Fruit fly (Drosophila melanogaster) whole organism, embryonic: Measurements from ENCODE around the gene CG5644.
A peak's percentile ranks its signal among the peaks of the same experiment; 100 is the strongest.

ENCODE experiments used
- Atf6 ChIP-seq: fragments of 200-800 bp; sonication (Bioruptor generic); IDR thresholded peaks from 2 replicates; pipeline ENCODE4 v1.3.6; 2022; ENCODE audit warnings: missing biosample characterization, missing genetic modification characterization
- Bdp1 ChIP-seq: fragments of 200-800 bp; sonication (Bioruptor generic); optimal IDR thresholded peaks from 3 replicates; lab custom pipeline; 2016; ENCODE audit warnings: missing biosample characterization, missing genetic modification characterization
- BtbVII ChIP-seq: fragments of 200-800 bp; sonication (Bioruptor generic); optimal IDR thresholded peaks from 3 replicates; lab custom pipeline; 2017; ENCODE audit warnings: missing biosample characterization, mild to moderate bottlenecking, missing genetic modification characterization
- CG12299 ChIP-seq: fragments of 200-800 bp; sonication (Bioruptor generic); optimal IDR thresholded peaks from 2 replicates; lab custom pipeline; 2018; ENCODE audit warnings: missing biosample characterization, mild to moderate bottlenecking, missing genetic modification characterization
- CG13775 ChIP-seq: fragments of 200-800 bp; sonication (Bioruptor generic); optimal IDR thresholded peaks from 3 replicates; lab custom pipeline; 2017; ENCODE audit warnings: missing biosample characterization, mild to moderate bottlenecking, missing genetic modification characterization
- CG15601 ChIP-seq: fragments of 200-800 bp; sonication (Bioruptor generic); optimal IDR thresholded peaks from 3 replicates; lab custom pipeline; 2019; ENCODE audit warnings: missing biosample characterization, mild to moderate bottlenecking, missing genetic modification characterization, moderate library complexity
- CG15696 ChIP-seq: fragments of 200-800 bp; sonication (Bioruptor generic); optimal IDR thresholded peaks from 2 replicates; lab custom pipeline; 2019; ENCODE audit warnings: missing biosample characterization, mild to moderate bottlenecking, missing genetic modification characterization, moderate library complexity
- CG30403 ChIP-seq: fragments of 200-800 bp; sonication (Bioruptor generic); optimal IDR thresholded peaks from 3 replicates; lab custom pipeline; 2016; ENCODE audit warnings: missing biosample characterization, missing genetic modification characterization
- CG4424 ChIP-seq: fragments of 200-800 bp; sonication (Bioruptor generic); optimal IDR thresholded peaks from 3 replicates; lab custom pipeline; 2016; ENCODE audit warnings: missing biosample characterization, missing genetic modification characterization
- CG4707 ChIP-seq: fragments of 200-800 bp; sonication (Bioruptor generic); optimal IDR thresholded peaks from 2 replicates; lab custom pipeline; 2018; ENCODE audit warnings: missing biosample characterization, mild to moderate bottlenecking, missing genetic modification characterization, moderate library complexity
- CG5953 ChIP-seq: fragments of 200-800 bp; sonication (Bioruptor generic); IDR thresholded peaks from 2 replicates; pipeline ENCODE4 v1.3.6; 2022; ENCODE audit warnings: missing biosample characterization, missing genetic modification characterization
- CG7928 ChIP-seq: fragments of 200-800 bp; sonication (Bioruptor generic); optimal IDR thresholded peaks from 2 replicates; lab custom pipeline; 2017; ENCODE audit warnings: missing biosample characterization, mild to moderate bottlenecking, missing genetic modification characterization
- CG8290 ChIP-seq, 3 experiments: fragments of 200-800 bp; sonication (Bioruptor generic); optimal IDR thresholded peaks; 2 replicates each; lab custom pipeline; 2016 to 2019; ENCODE audit warnings: missing biosample characterization in 3 of 3, missing genetic modification characterization in 3 of 3, mild to moderate bottlenecking in 2 of 3, moderate library complexity in 1 of 3
- CG9817 ChIP-seq: fragments of 200-800 bp; sonication (Bioruptor generic); optimal IDR thresholded peaks from 2 replicates; lab custom pipeline; 2018; ENCODE audit warnings: missing biosample characterization, mild to moderate bottlenecking, missing genetic modification characterization, moderate library complexity
- CG9932 ChIP-seq: fragments of 200-800 bp; sonication (Bioruptor generic); IDR thresholded peaks from 2 replicates; pipeline ENCODE4 v1.3.6; 2022; ENCODE audit warnings: missing biosample characterization, missing genetic modification characterization
- Doc3 ChIP-seq: fragments of 200-800 bp; sonication (Bioruptor generic); IDR thresholded peaks from 3 replicates; pipeline ENCODE4 v1.3.6; 2022; ENCODE audit warnings: missing biosample characterization, missing genetic modification characterization; ENCODE audit not compliant: partially characterized antibody
- E2f1 ChIP-seq: fragments of 200-800 bp; sonication (Bioruptor generic); IDR thresholded peaks from 2 replicates; pipeline ENCODE4 v1.3.6; 2022; ENCODE audit warnings: missing biosample characterization, missing genetic modification characterization
- H15 ChIP-seq: fragments of 200-800 bp; sonication (Bioruptor generic); IDR thresholded peaks from 3 replicates; pipeline ENCODE4 v1.3.6; 2022; ENCODE audit warnings: missing biosample characterization, missing genetic modification characterization
- HmgD ChIP-seq: fragments of 200-800 bp; sonication (Bioruptor generic); optimal IDR thresholded peaks from 3 replicates; lab custom pipeline; 2016; ENCODE audit warnings: missing biosample characterization, missing genetic modification characterization
- MBD-R2 ChIP-seq: fragments of 200-800 bp; sonication (Bioruptor generic); IDR thresholded peaks from 2 replicates; pipeline ENCODE4 v1.3.6; 2022; ENCODE audit warnings: missing biosample characterization, missing genetic modification characterization
- Mrtf ChIP-seq: fragments of 200-800 bp; sonication (Bioruptor generic); IDR thresholded peaks from 3 replicates; pipeline ENCODE4 v1.3.6; 2022; ENCODE audit warnings: missing biosample characterization, missing genetic modification characterization
- Ravus ChIP-seq: fragments of 200-800 bp; sonication (Bioruptor generic); IDR thresholded peaks from 2 replicates; pipeline ENCODE4 v1.3.6; 2022; ENCODE audit warnings: missing biosample characterization, missing genetic modification characterization
- Rx ChIP-seq: fragments of 200-800 bp; sonication (Bioruptor generic); IDR thresholded peaks from 2 replicates; pipeline ENCODE4 v1.3.6; 2022; ENCODE audit warnings: missing biosample characterization, missing genetic modification characterization
- TFAM ChIP-seq: fragments of 200-800 bp; sonication (Bioruptor generic); optimal IDR thresholded peaks from 2 replicates; lab custom pipeline; 2017; ENCODE audit warnings: missing biosample characterization, missing genetic modification characterization, inconsistent platforms
- bigmax ChIP-seq: fragments of 200-800 bp; sonication (Bioruptor generic); optimal IDR thresholded peaks from 2 replicates; lab custom pipeline; 2018; ENCODE audit warnings: missing biosample characterization, mild to moderate bottlenecking, missing genetic modification characterization
- dmrt99B ChIP-seq: fragments of 200-800 bp; sonication (Bioruptor generic); optimal IDR thresholded peaks from 2 replicates; lab custom pipeline; 2018; ENCODE audit warnings: missing biosample characterization, mild to moderate bottlenecking, missing genetic modification characterization, moderate library complexity
- ems ChIP-seq: fragments of 200-800 bp; sonication (Bioruptor generic); optimal IDR thresholded peaks from 3 replicates; lab custom pipeline; 2016; ENCODE audit warnings: missing biosample characterization, missing genetic modification characterization
- eve ChIP-seq, 2 experiments: fragments of >200 bp; optimal IDR thresholded peaks; 2 replicates each; lab custom pipeline; 2017; ENCODE audit warnings: missing biosample characterization in 2 of 2, missing genetic modification characterization in 2 of 2
- ewg ChIP-seq: fragments of 200-800 bp; sonication (Bioruptor generic); optimal IDR thresholded peaks from 3 replicates; lab custom pipeline; 2017; ENCODE audit warnings: mild to moderate bottlenecking, missing biosample characterization, missing genetic modification reagents, missing genetic modification characterization
- gem ChIP-seq: fragments of 200-800 bp; sonication (Bioruptor generic); optimal IDR thresholded peaks from 2 replicates; lab custom pipeline; 2019; ENCODE audit warnings: missing biosample characterization, mild to moderate bottlenecking, missing genetic modification characterization, moderate library complexity
- grau ChIP-seq: fragments of 200-800 bp; optimal IDR thresholded peaks from 3 replicates; lab custom pipeline; 2019; ENCODE audit warnings: missing biosample characterization, mild to moderate bottlenecking, missing genetic modification characterization, moderate library complexity
- h ChIP-seq: fragments of >200 bp; optimal IDR thresholded peaks from 2 replicates; lab custom pipeline; 2017
- hth ChIP-seq: fragments of >200 bp; optimal IDR thresholded peaks from 2 replicates; lab custom pipeline; 2017; ENCODE audit warnings: inconsistent platforms
- insv ChIP-seq, 2 experiments: fragments of 200-800 bp; sonication (Bioruptor generic); optimal IDR thresholded peaks; 3 replicates each; lab custom pipeline; 2016 to 2018; ENCODE audit warnings: missing biosample characterization in 2 of 2, missing genetic modification characterization in 2 of 2
- inv ChIP-seq: fragments of 200-800 bp; sonication (Bioruptor generic); IDR thresholded peaks from 2 replicates; pipeline ENCODE4 v1.3.6; 2022; ENCODE audit warnings: missing biosample characterization, missing genetic modification characterization; ENCODE audit not compliant: partially characterized antibody
- jigr1 ChIP-seq: fragments of 200-800 bp; sonication (Bioruptor generic); IDR thresholded peaks from 3 replicates; pipeline ENCODE4 v1.3.6; 2022; ENCODE audit warnings: missing biosample characterization, missing genetic modification characterization
- ken ChIP-seq: fragments of 200-800 bp; sonication (Bioruptor generic); IDR thresholded peaks from 3 replicates; pipeline ENCODE4 v1.3.6; 2022; ENCODE audit warnings: missing biosample characterization, missing genetic modification characterization
- lmd ChIP-seq: fragments of 200-800 bp; sonication (Bioruptor generic); IDR thresholded peaks from 2 replicates; pipeline ENCODE4 v1.3.6; 2022; ENCODE audit warnings: missing biosample characterization, missing genetic modification characterization
- mld ChIP-seq: fragments of 200-800 bp; sonication (Bioruptor generic); IDR thresholded peaks from 3 replicates; pipeline ENCODE4 v1.3.6; 2022; ENCODE audit warnings: missing biosample characterization, missing genetic modification characterization; ENCODE audit not compliant: partially characterized antibody
- oc ChIP-seq: fragments of 200-800 bp; sonication (Bioruptor generic); optimal IDR thresholded peaks from 2 replicates; lab custom pipeline; 2018; ENCODE audit warnings: missing biosample characterization, mild to moderate bottlenecking, missing genetic modification characterization, moderate library complexity
- pum ChIP-seq: fragments of 200-800 bp; sonication (Bioruptor generic); optimal IDR thresholded peaks from 2 replicates; lab custom pipeline; 2016; ENCODE audit warnings: missing biosample characterization, missing genetic modification characterization
- rib ChIP-seq: fragments of 200-800 bp; sonication (Bioruptor generic); IDR thresholded peaks from 2 replicates; pipeline ENCODE4 v1.3.6; 2022; ENCODE audit warnings: missing biosample characterization, missing genetic modification characterization
- salm ChIP-seq: fragments of 200-800 bp; sonication (Bioruptor generic); optimal IDR thresholded peaks from 2 replicates; lab custom pipeline; 2018; ENCODE audit warnings: missing biosample characterization, mild to moderate bottlenecking, missing genetic modification characterization
- slbo ChIP-seq: fragments of 200-800 bp; sonication (Bioruptor generic); IDR thresholded peaks from 2 replicates; pipeline ENCODE4 v1.3.6; 2022; ENCODE audit warnings: missing biosample characterization, missing genetic modification characterization
- slou ChIP-seq: fragments of 200-800 bp; sonication (Bioruptor generic); optimal IDR thresholded peaks from 3 replicates; lab custom pipeline; 2016; ENCODE audit warnings: missing biosample characterization, missing genetic modification characterization
- sob ChIP-seq: fragments of 200-800 bp; sonication (Bioruptor generic); IDR thresholded peaks from 2 replicates; pipeline ENCODE4 v1.3.6; 2022; ENCODE audit warnings: missing biosample characterization, missing genetic modification characterization
- trh ChIP-seq: fragments of 200-800 bp; sonication (Bioruptor generic); optimal IDR thresholded peaks from 2 replicates; lab custom pipeline; 2016; ENCODE audit warnings: missing biosample characterization, missing genetic modification characterization
- ttk ChIP-seq: fragments of 200-800 bp; sonication (Bioruptor generic); IDR thresholded peaks from 2 replicates; pipeline ENCODE4 v2.1.2; 2022; ENCODE audit warnings: missing biosample characterization, missing genetic modification characterization
- vnd ChIP-seq: fragments of 200-800 bp; sonication (Bioruptor generic); IDR thresholded peaks from 3 replicates; pipeline ENCODE4 v1.3.6; 2022; ENCODE audit warnings: missing biosample characterization, missing genetic modification characterization; ENCODE audit not compliant: partially characterized antibody
- wek ChIP-seq: fragments of 200-800 bp; sonication (Bioruptor generic); optimal IDR thresholded peaks from 3 replicates; lab custom pipeline; 2018; ENCODE audit warnings: missing biosample characterization, mild to moderate bottlenecking, missing genetic modification characterization, moderate library complexity

The CG5644 gene

DNA sequence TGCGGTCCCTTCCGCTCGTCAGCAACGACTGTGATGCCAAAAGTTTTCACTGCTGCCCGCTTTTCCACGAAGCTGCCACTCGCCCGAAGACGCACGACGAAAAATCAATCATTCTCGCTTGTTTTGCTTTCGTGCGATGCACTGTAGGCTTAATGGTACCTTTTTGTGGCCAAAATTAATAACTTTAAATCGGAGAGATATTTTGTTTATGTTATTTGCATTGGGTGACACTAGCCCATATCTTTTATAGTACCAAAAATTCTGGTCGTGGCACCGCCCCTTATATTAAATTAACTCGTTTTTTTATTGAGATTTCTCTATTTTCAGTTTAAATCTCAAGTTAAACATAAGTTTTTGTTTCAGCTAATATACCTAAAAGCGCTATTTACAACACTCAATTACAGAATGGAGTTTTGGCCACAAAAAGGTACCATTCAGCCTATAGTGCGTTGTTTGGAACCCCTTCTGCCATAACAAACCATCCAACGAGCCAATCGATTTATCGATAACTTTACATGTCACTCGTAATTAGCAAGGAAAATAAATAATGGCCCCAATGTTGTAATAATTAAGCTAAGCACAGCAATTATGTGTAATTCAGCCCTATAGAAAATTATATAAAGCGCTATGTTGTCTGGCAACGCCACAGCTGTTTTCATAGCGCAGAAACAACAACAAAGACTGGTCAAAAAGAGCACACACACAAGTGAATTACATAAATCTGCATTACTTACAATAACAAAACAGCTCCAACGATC lies 26.3 kb downstream of the CG5644 start (continued):
- peak; percentile 76 for TF ChIP-seq grau
- no peak for TF ChIP-seq Bdp1 (GFP tag; lab: Kevin White, UChicago)
- no peak for TF ChIP-seq eve (GFP tag; optimal IDR thresholded peaks at IDR 0.05; lab: Kevin White, UChicago)
- TF ChIP-seq Rx (GFP tag; lab: Robert Waterston, UW), result no peak
- no peak for TF ChIP-seq slou (GFP tag; lab: Kevin White, UChicago)
- TF ChIP-seq CG12299 (tag; lab: Kevin White, UChicago), result peak; percentile 68
- TF ChIP-seq insv (GFP tag; optimal IDR thresholded peaks at IDR 0.05; lab: Kevin White, UChicago), result peak in 1 of 2 experiments; percentile 19
- no peak for TF ChIP-seq inv (GFP tag; lab: Robert Waterston, UW)
- peak; percentile 26; the same call in 1 of the 3 replicates for TF ChIP-seq vnd (GFP tag; lab: Robert Waterston, UW)
- no peak for TF ChIP-seq trh (GFP tag; lab: Kevin White, UChicago)
- no peak for TF ChIP-seq rib
- TF ChIP-seq H15 (GFP tag; lab: Robert Waterston, UW), result no peak
- TF ChIP-seq BtbVII (GFP tag; lab: Kevin White, UChicago), result peak; percentile 68
- TF ChIP-seq jigr1 (GFP tag; lab: Robert Waterston, UW), result no peak
- no peak for TF ChIP-seq hth (lab: Kevin White, UChicago)
- peak; percentile 84 for TF ChIP-seq gem (tag; lab: Kevin White, UChicago)
- TF ChIP-seq CG15696 (tag; lab: Kevin White, UChicago), result peak; percentile 32
- TF ChIP-seq mld (GFP tag; lab: Robert Waterston, UW), result no peak
- TF ChIP-seq ken (GFP tag; lab: Robert Waterston, UW), result 0 out of 3 replicates have a peak, but pooled peaks have one; percentile 21
- peak; percentile 24 for TF ChIP-seq CG13775 (GFP tag; lab: Kevin White, UChicago)
- no peak for TF ChIP-seq bigmax (GFP tag; lab: Kevin White, UChicago)
- TF ChIP-seq wek (GFP tag; lab: Kevin White, UChicago), result no peak
- TF ChIP-seq lmd (GFP tag; lab: Robert Waterston, UW), result 0 out of 2 replicates have a peak, but pooled peaks have one; percentile 57
- TF ChIP-seq salm (tag; lab: Kevin White, UChicago), result peak; percentile 49
- TF ChIP-seq CG9817 (tag; lab: Kevin White, UChicago), result peak; percentile 55
- peak; percentile 36 for TF ChIP-seq CG4424 (GFP tag; lab: Kevin White, UChicago)
- no peak for TF ChIP-seq ttk (GFP tag; lab: Robert Waterston, UW)
- peak; percentile 2 for TF ChIP-seq CG7928
- peak; percentile 73 for TF ChIP-seq CG30403 (GFP tag; lab: Kevin White, UChicago)
- 0 out of 2 replicates have a peak, but pooled peaks have one; percentile 17 for TF ChIP-seq Atf6 (GFP tag; lab: Robert Waterston, UW)
- TF ChIP-seq HmgD, result no peak
- TF ChIP-seq slbo, result peak; percentile 25
- no peak for TF ChIP-seq TFAM
- peak; percentile 79 for TF ChIP-seq dmrt99B
- TF ChIP-seq h (lab: Kevin White, UChicago), result no peak
- no peak for TF ChIP-seq Ravus
- peak; percentile 40 for TF ChIP-seq CG15601 (tag; lab: Kevin White, UChicago)
- peak; percentile 27 for TF ChIP-seq oc (tag; lab: Kevin White, UChicago)
- peak; percentile 16 for TF ChIP-seq ewg (GFP tag; lab: Kevin White, UChicago)
- no peak for TF ChIP-seq E2f1 (GFP tag; lab: Robert Waterston, UW)
- TF ChIP-seq CG9932 (GFP tag; lab: Robert Waterston, UW), result no peak
- TF ChIP-seq sob (GFP tag; lab: Robert Waterston, UW), result no peak
- TF ChIP-seq pum, result peak; percentile 57
- no peak for TF ChIP-seq Doc3
- no peak for TF ChIP-seq CG8290 (GFP tag; optimal IDR thresholded peaks at IDR 0.05; lab: Kevin White, UChicago)
- TF ChIP-seq CG8290 (tag; optimal IDR thresholded peaks at IDR 0.05; lab: Kevin White, UChicago), result peak in 1 of 2 experiments; percentile 26
- TF ChIP-seq CG5953 (GFP tag; lab: Robert Waterston, UW), result no peak
- peak; percentile 56 for TF ChIP-seq ems (GFP tag; lab: Kevin White, UChicago)
- TF ChIP-seq CG4707 (GFP tag; lab: Kevin White, UChicago), result peak; percentile 96
- peak; percentile 30 for TF ChIP-seq MBD-R2 (GFP tag; lab: Robert Waterston, UW)
- 0 out of 3 replicates have a peak, but pooled peaks have one; percentile 14 for TF ChIP-seq Mrtf (GFP tag; lab: Robert Waterston, UW)
